Fruit fly (Drosophila melanogaster) whole organism, embryonic: ENCODE data around the gene Glg1.

Experiments used
- Atf3 ChIP-seq: fragments of 200-800 bp; sonication (Bioruptor generic); optimal IDR thresholded peaks from 3 replicates; lab custom pipeline; 2016; ENCODE audit warnings: missing biosample characterization, missing genetic modification characterization
- Blimp-1 ChIP-seq: fragments of 200-800 bp; sonication (Bioruptor generic); optimal IDR thresholded peaks from 3 replicates; lab custom pipeline; 2018; ENCODE audit warnings: missing biosample characterization, missing genetic modification characterization, mild to moderate bottlenecking, moderate library complexity, missing genetic modification reagents
- CG10274 ChIP-seq: fragments of 200-800 bp; sonication (Bioruptor generic); optimal IDR thresholded peaks from 3 replicates; lab custom pipeline; 2017; ENCODE audit warnings: missing biosample characterization, mild to moderate bottlenecking, missing genetic modification characterization
- CG10321 ChIP-seq: fragments of 200-800 bp; sonication (Bioruptor generic); IDR thresholded peaks from 2 replicates; pipeline ENCODE4 v1.3.6; 2022; ENCODE audit warnings: missing biosample characterization, missing genetic modification characterization
- CG11085 ChIP-seq: fragments of 200-800 bp; sonication (Bioruptor generic); IDR thresholded peaks from 2 replicates; pipeline ENCODE4 v1.3.6; 2022; ENCODE audit warnings: missing biosample characterization, missing genetic modification characterization
- CG11504 ChIP-seq: fragments of 200-800 bp; sonication (Bioruptor generic); optimal IDR thresholded peaks from 3 replicates; lab custom pipeline; 2019; ENCODE audit warnings: missing biosample characterization, mild to moderate bottlenecking, missing genetic modification characterization, moderate library complexity
- CG12299 ChIP-seq: fragments of 200-800 bp; sonication (Bioruptor generic); optimal IDR thresholded peaks from 2 replicates; lab custom pipeline; 2018; ENCODE audit warnings: missing biosample characterization, mild to moderate bottlenecking, missing genetic modification characterization
- CG12769 ChIP-seq: fragments of 200-800 bp; sonication (Bioruptor generic); optimal IDR thresholded peaks from 2 replicates; lab custom pipeline; 2019; ENCODE audit warnings: missing biosample characterization, mild to moderate bottlenecking, missing genetic modification characterization, moderate library complexity
- CG16813 ChIP-seq: fragments of 200-800 bp; sonication (Bioruptor generic); IDR thresholded peaks from 3 replicates; pipeline ENCODE4 v1.3.6; 2022; ENCODE audit warnings: missing biosample characterization, missing genetic modification characterization; ENCODE audit not compliant: partially characterized antibody
- CG17361 ChIP-seq: fragments of 200-800 bp; sonication (Bioruptor generic); IDR thresholded peaks from 3 replicates; pipeline ENCODE4 v1.3.6; 2022; ENCODE audit warnings: missing biosample characterization, missing genetic modification characterization
- CG17829 ChIP-seq: fragments of 200-800 bp; optimal IDR thresholded peaks from 2 replicates; lab custom pipeline; 2019; ENCODE audit warnings: missing biosample characterization, mild to moderate bottlenecking, missing genetic modification characterization, moderate library complexity
- CG2712 ChIP-seq: fragments of 200-800 bp; optimal IDR thresholded peaks from 3 replicates; lab custom pipeline; 2019; ENCODE audit warnings: missing biosample characterization, mild to moderate bottlenecking, missing genetic modification characterization, moderate library complexity
- CG30020 ChIP-seq: fragments of 200-800 bp; optimal IDR thresholded peaks from 2 replicates; lab custom pipeline; 2019; ENCODE audit warnings: missing biosample characterization, mild to moderate bottlenecking, missing genetic modification characterization, moderate library complexity
- CG34224 ChIP-seq: fragments of 200-800 bp; sonication (Bioruptor generic); IDR thresholded peaks from 3 replicates; pipeline ENCODE4 v1.3.6; 2022; ENCODE audit warnings: missing biosample characterization, missing genetic modification characterization; ENCODE audit not compliant: partially characterized antibody
- CG34376 ChIP-seq: fragments of 200-800 bp; sonication (Bioruptor generic); optimal IDR thresholded peaks from 2 replicates; lab custom pipeline; 2018; ENCODE audit warnings: missing biosample characterization, mild to moderate bottlenecking, missing genetic modification characterization
- CG42726 ChIP-seq: fragments of 200-800 bp; sonication (Bioruptor generic); IDR thresholded peaks from 2 replicates; pipeline ENCODE4 v1.3.6; 2022; ENCODE audit warnings: missing biosample characterization, missing genetic modification characterization; ENCODE audit not compliant: partially characterized antibody
- CG43689 ChIP-seq: fragments of 200-800 bp; sonication (Bioruptor generic); IDR thresholded peaks from 2 replicates; pipeline ENCODE4 v1.3.6; 2022; ENCODE audit warnings: missing biosample characterization, missing genetic modification characterization
- CG4424 ChIP-seq: fragments of 200-800 bp; sonication (Bioruptor generic); optimal IDR thresholded peaks from 3 replicates; lab custom pipeline; 2016; ENCODE audit warnings: missing biosample characterization, missing genetic modification characterization
- CG6272 ChIP-seq: fragments of 200-800 bp; sonication (Bioruptor generic); IDR thresholded peaks from 2 replicates; pipeline ENCODE4 v1.3.6; 2022; ENCODE audit warnings: missing biosample characterization, missing genetic modification characterization
- CG6765 ChIP-seq: fragments of 200-800 bp; sonication (Bioruptor generic); optimal IDR thresholded peaks from 3 replicates; lab custom pipeline; 2017; ENCODE audit warnings: missing biosample characterization, mild to moderate bottlenecking, missing genetic modification characterization
- CG7372 ChIP-seq: fragments of 200-800 bp; sonication (Bioruptor generic); IDR thresholded peaks from 2 replicates; pipeline ENCODE4 v1.3.6; 2022; ENCODE audit warnings: missing biosample characterization, missing genetic modification characterization
- CG7786 ChIP-seq: fragments of 200-800 bp; sonication (Bioruptor generic); optimal IDR thresholded peaks from 2 replicates; lab custom pipeline; 2016; ENCODE audit warnings: missing biosample characterization, missing genetic modification characterization
- CG7963 ChIP-seq: fragments of 200-800 bp; sonication (Bioruptor generic); IDR thresholded peaks from 3 replicates; pipeline ENCODE4 v1.3.6; 2022; ENCODE audit warnings: missing biosample characterization, missing genetic modification characterization; ENCODE audit not compliant: partially characterized antibody
- CG8089 ChIP-seq: fragments of 200-800 bp; sonication (Bioruptor generic); optimal IDR thresholded peaks from 3 replicates; lab custom pipeline; 2016; ENCODE audit warnings: missing biosample characterization, missing genetic modification characterization
- CG8281 ChIP-seq: fragments of 200-800 bp; sonication (Bioruptor generic); optimal IDR thresholded peaks from 2 replicates; lab custom pipeline; 2018; ENCODE audit warnings: missing biosample characterization, mild to moderate bottlenecking, missing genetic modification characterization, moderate library complexity
- CG9817 ChIP-seq: fragments of 200-800 bp; sonication (Bioruptor generic); optimal IDR thresholded peaks from 2 replicates; lab custom pipeline; 2018; ENCODE audit warnings: missing biosample characterization, mild to moderate bottlenecking, missing genetic modification characterization, moderate library complexity
- D19B ChIP-seq: fragments of 200-800 bp; sonication (Bioruptor generic); optimal IDR thresholded peaks from 2 replicates; lab custom pipeline; 2017; ENCODE audit warnings: missing biosample characterization, mild to moderate bottlenecking, missing genetic modification characterization
- NC2β ChIP-seq: fragments of 200-800 bp; sonication (Bioruptor generic); optimal IDR thresholded peaks from 2 replicates; lab custom pipeline; 2016; ENCODE audit warnings: missing biosample characterization, missing genetic modification characterization
- abd-A ChIP-seq: fragments of 200-800 bp; sonication (Bioruptor generic); optimal IDR thresholded peaks from 3 replicates; lab custom pipeline; 2019; ENCODE audit warnings: missing biosample characterization, mild to moderate bottlenecking, missing genetic modification characterization, moderate library complexity
- ac ChIP-seq: fragments of 200-800 bp; sonication (Bioruptor generic); optimal IDR thresholded peaks from 3 replicates; lab custom pipeline; 2017; ENCODE audit warnings: missing biosample characterization, mild to moderate bottlenecking, missing genetic modification characterization
- chif ChIP-seq, 2 experiments: fragments of 200-800 bp; sonication (Bioruptor generic); optimal IDR thresholded peaks; 3 replicates each; lab custom pipeline; 2016; ENCODE audit warnings: missing biosample characterization in 2 of 2, missing genetic modification characterization in 2 of 2
- gro ChIP-seq: fragments of 200-800 bp; sonication (Bioruptor generic); optimal IDR thresholded peaks from 2 replicates; lab custom pipeline; 2016; ENCODE audit warnings: missing biosample characterization, missing genetic modification characterization
- h ChIP-seq: fragments of >200 bp; optimal IDR thresholded peaks from 2 replicates; lab custom pipeline; 2017
- hkb ChIP-seq, 2 experiments: fragments of 200-800 bp in 1 of 2; fragments of >200 bp in 1 of 2; sonication (Bioruptor generic) in 1 of 2; IDR thresholded peaks in 1 of 2; optimal IDR thresholded peaks in 1 of 2; 2 replicates each; pipeline versions ENCODE4 v1.3.6 to Lab custom; 2017 to 2022; ENCODE audit warnings: missing biosample characterization in 1 of 2, missing genetic modification characterization in 1 of 2
- ind ChIP-seq: fragments of 200-800 bp; sonication (Bioruptor generic); optimal IDR thresholded peaks from 3 replicates; lab custom pipeline; 2016; ENCODE audit warnings: missing biosample characterization, missing genetic modification characterization
- kah ChIP-seq: fragments of 200-800 bp; sonication (Bioruptor generic); optimal IDR thresholded peaks from 2 replicates; lab custom pipeline; 2018; ENCODE audit warnings: missing biosample characterization, mild to moderate bottlenecking, missing genetic modification characterization
- klu ChIP-seq: fragments of 200-800 bp; sonication (Bioruptor generic); IDR thresholded peaks from 2 replicates; pipeline ENCODE4 v1.3.6; 2022; ENCODE audit warnings: missing biosample characterization, missing genetic modification characterization
- lbe ChIP-seq: fragments of 200-800 bp; sonication (Bioruptor generic); optimal IDR thresholded peaks from 2 replicates; lab custom pipeline; 2016; ENCODE audit warnings: missing biosample characterization, mild to moderate bottlenecking, missing genetic modification characterization
- lov ChIP-seq, 2 experiments: fragments of 200-800 bp in 1 of 2; fragments of >200 bp in 1 of 2; sonication (Bioruptor generic) in 1 of 2; IDR thresholded peaks in 1 of 2; optimal IDR thresholded peaks in 1 of 2; 2 replicates in 1 of 2; 3 replicates in 1 of 2; pipeline versions ENCODE4 v1.3.6 to Lab custom; 2017 to 2022; ENCODE audit warnings: missing biosample characterization in 1 of 2, missing genetic modification characterization in 1 of 2
- mld ChIP-seq: fragments of 200-800 bp; sonication (Bioruptor generic); IDR thresholded peaks from 3 replicates; pipeline ENCODE4 v1.3.6; 2022; ENCODE audit warnings: missing biosample characterization, missing genetic modification characterization; ENCODE audit not compliant: partially characterized antibody
- nom ChIP-seq: fragments of 200-800 bp; sonication (Bioruptor generic); optimal IDR thresholded peaks from 2 replicates; lab custom pipeline; 2017; ENCODE audit warnings: missing biosample characterization, missing genetic modification characterization, mild to moderate bottlenecking, moderate library complexity, missing genetic modification reagents
- org-1 ChIP-seq: fragments of 200-800 bp; sonication (Bioruptor generic); optimal IDR thresholded peaks from 2 replicates; lab custom pipeline; 2017; ENCODE audit warnings: missing biosample characterization, missing genetic modification characterization
- ranshi ChIP-seq: fragments of 200-800 bp; sonication (Bioruptor generic); IDR thresholded peaks from 2 replicates; pipeline ENCODE4 v1.3.6; 2022; ENCODE audit warnings: missing biosample characterization, missing genetic modification characterization
- row ChIP-seq: fragments of 200-800 bp; sonication (Bioruptor generic); IDR thresholded peaks from 3 replicates; pipeline ENCODE4 v1.3.6; 2022; ENCODE audit warnings: missing biosample characterization, missing genetic modification characterization
- sens ChIP-seq: fragments of 200-800 bp; sonication (Bioruptor generic); peaks from one replicate; lab custom pipeline; 2016; ENCODE audit warnings: missing biosample characterization, missing genetic modification characterization
- sqz ChIP-seq: fragments of 200-800 bp; sonication (Bioruptor generic); optimal IDR thresholded peaks from 3 replicates; lab custom pipeline; 2018; ENCODE audit warnings: missing biosample characterization, mild to moderate bottlenecking, missing genetic modification characterization
- usp ChIP-seq: fragments of >200 bp; optimal IDR thresholded peaks from 2 replicates; lab custom pipeline; 2017; ENCODE audit warnings: missing biosample characterization, missing genetic modification characterization
- vfl ChIP-seq: fragments of 200-800 bp; sonication (Bioruptor generic); optimal IDR thresholded peaks from 2 replicates; lab custom pipeline; 2016; ENCODE audit warnings: missing biosample characterization, missing genetic modification characterization
- zf30C ChIP-seq: fragments of 200-800 bp; sonication (Bioruptor generic); optimal IDR thresholded peaks from 3 replicates; lab custom pipeline; 2018; ENCODE audit warnings: missing biosample characterization, mild to moderate bottlenecking, missing genetic modification characterization

The Glg1 gene

dm6 chr3L:21507354-21507928, at the start of gene Glg1, which contains the start of gene M6 (continued):
- TF ChIP-seq CG11085 (peak; percentile 36; the same call in 1 of the 2 replicates), CG42726 (GFP tag; lab: Robert Waterston, UW) (peak; percentile 94), CG34376 (peak; percentile 76), CG17361 (GFP tag; lab: Robert Waterston, UW) (peak; percentile 84), CG16813 (GFP tag; lab: Robert Waterston, UW) (peak; percentile 96), vfl (peak; percentile 57), CG10321 (GFP tag; lab: Robert Waterston, UW) (no peak), ranshi (GFP tag; lab: Robert Waterston, UW) (peak; percentile 69; the same call in 1 of the 2 replicates), CG2712 (tag; lab: Kevin White, UChicago) (peak; percentile 82), hkb (optimal IDR thresholded peaks at IDR 0.05; lab: Kevin White, UChicago) (no peak), hkb (GFP tag; IDR thresholded peaks at IDR 0.05; lab: Robert Waterston, UW) (peak; percentile 68), CG10274 (GFP tag; lab: Kevin White, UChicago) (no peak), CG17829 (tag; lab: Kevin White, UChicago) (peak; percentile 74), CG30020 (peak; percentile 75), klu (GFP tag; lab: Robert Waterston, UW) (no peak), Blimp-1 (GFP tag; lab: Kevin White, UChicago) (peak; percentile 36), ind (GFP tag; lab: Kevin White, UChicago) (peak; percentile 70), sens (GFP tag; lab: Kevin White, UChicago) (peak; percentile 95), lov (optimal IDR thresholded peaks at IDR 0.05; lab: Kevin White, UChicago) (no peak), lov (GFP tag; IDR thresholded peaks at IDR 0.05; lab: Robert Waterston, UW) (no peak), abd-A (tag; lab: Kevin White, UChicago) (no peak), row (GFP tag; lab: Robert Waterston, UW) (peak; percentile 96), CG8089 (GFP tag; lab: Kevin White, UChicago) (peak; percentile 17), CG11504 (tag; lab: Kevin White, UChicago) (peak; percentile 81), CG12769 (peak; percentile 80), CG4424 (GFP tag; lab: Kevin White, UChicago) (peak; percentile 71), h (lab: Kevin White, UChicago) (no peak), CG12299 (tag; lab: Kevin White, UChicago) (no peak), CG43689 (GFP tag; lab: Robert Waterston, UW) (no peak), org-1 (GFP tag; lab: Kevin White, UChicago) (peak; percentile 31), kah (GFP tag; lab: Kevin White, UChicago) (no peak), sqz (no peak), Atf3 (GFP tag; lab: Kevin White, UChicago) (peak; percentile 32), gro (peak; percentile 37), CG7372 (peak; percentile 54; the same call in 1 of the 2 replicates), NC2β (peak; percentile 45), CG34224 (peak; percentile 89), chif (GFP tag; optimal IDR thresholded peaks at IDR 0.05; lab: Kevin White, UChicago) (peak; percentile 4 to 54), nom (no peak), CG9817 (tag; lab: Kevin White, UChicago) (peak; percentile 67), CG6272 (GFP tag; lab: Robert Waterston, UW) (peak; percentile 30; the same call in 1 of the 2 replicates), lbe (GFP tag; lab: Kevin White, UChicago) (peak; percentile 59), D19B (GFP tag; lab: Kevin White, UChicago) (peak; percentile 21), zf30C (GFP tag; lab: Kevin White, UChicago) (no peak), mld (GFP tag; lab: Robert Waterston, UW) (peak; percentile 92), CG7963 (peak; percentile 90), CG7786 (GFP tag; lab: Kevin White, UChicago) (peak; percentile 72), ac (no peak), usp (no peak), CG8281 (tag; lab: Kevin White, UChicago) (no peak), CG6765 (GFP tag; lab: Kevin White, UChicago) (no peak)
